Worm (Caenorhabditis elegans) whole organism, L4 larva: ENCODE results near the gene gcy-3.

Source experiments
- F26F4.8 ChIP-seq: fragments of 200-800 bp; sonication (Bioruptor generic); conservative IDR thresholded peaks from 2 replicates; pipeline ENCODE4 v1.3.6; 2022; ENCODE audit warnings: missing genetic modification characterization, missing compliant biosample characterization
- F37D6.2 ChIP-seq: sonication (generic microtip); optimal IDR thresholded peaks from 2 replicates; lab custom pipeline; 2016; ENCODE audit warnings: mild to moderate bottlenecking, missing genetic modification characterization, missing compliant biosample characterization
- T20F7.1 ChIP-seq: fragments of 200-800 bp; sonication (Bioruptor generic); optimal IDR thresholded peaks from 2 replicates; lab custom pipeline; 2018; ENCODE audit warnings: mild to moderate bottlenecking, missing genetic modification characterization, missing compliant biosample characterization
- Y105C5A.15 ChIP-seq: fragments of 200-800 bp; sonication (Bioruptor generic); IDR thresholded peaks from 2 replicates; pipeline ENCODE4 v1.3.6; 2022; ENCODE audit warnings: missing genetic modification characterization, missing compliant biosample characterization
- Y48G9A.11 ChIP-seq: fragments of 200-800 bp; sonication (Bioruptor generic); IDR thresholded peaks from 2 replicates; pipeline ENCODE4 v1.3.6; 2022; ENCODE audit warnings: missing genetic modification reagents, missing genetic modification characterization, missing compliant biosample characterization
- Y5F2A.4 ChIP-seq: fragments of 200-800 bp; sonication (Bioruptor generic); optimal IDR thresholded peaks from 2 replicates; lab custom pipeline; 2018; ENCODE audit warnings: mild to moderate bottlenecking, missing genetic modification characterization, missing compliant biosample characterization
- Y75B8A.6 ChIP-seq: fragments of 200-800 bp; sonication (Bioruptor generic); IDR thresholded peaks from 2 replicates; pipeline ENCODE4 v1.3.6; 2022; ENCODE audit warnings: missing genetic modification reagents, missing genetic modification characterization, missing compliant biosample characterization
- aha-1 ChIP-seq: fragments of 150-350 bp; peaks from one replicate; lab custom pipeline; 2014; ENCODE audit warnings: missing biosample characterization, missing genetic modification characterization
- ama-1 ChIP-seq: fragments of 150-350 bp; optimal IDR thresholded peaks from 2 replicates; lab custom pipeline; 2014; ENCODE audit warnings: inconsistent platforms, mixed read lengths
- arid-1 ChIP-seq: fragments of 200-800 bp; sonication (Bioruptor generic); conservative IDR thresholded peaks from 2 replicates; pipeline ENCODE4 v1.3.6; 2022; ENCODE audit warnings: missing genetic modification reagents, missing genetic modification characterization, missing compliant biosample characterization
- attf-4 ChIP-seq: sonication (generic microtip); optimal IDR thresholded peaks from 3 replicates; lab custom pipeline; 2017; ENCODE audit warnings: missing biosample characterization, missing genetic modification characterization
- ceh-32 ChIP-seq: sonication (generic microtip); optimal IDR thresholded peaks from 2 replicates; lab custom pipeline; 2016; ENCODE audit warnings: mild to moderate bottlenecking, missing genetic modification characterization, missing compliant biosample characterization; ENCODE audit not compliant: poor library complexity
- ceh-82 ChIP-seq: sonication (generic microtip); optimal IDR thresholded peaks from 2 replicates; lab custom pipeline; 2017; ENCODE audit warnings: missing biosample characterization, missing genetic modification characterization
- cey-2 ChIP-seq: sonication (generic microtip); optimal IDR thresholded peaks from 3 replicates; lab custom pipeline; 2017; ENCODE audit warnings: missing genetic modification characterization, mild to moderate bottlenecking, missing compliant biosample characterization, antibody characterized with exemption, borderline replicate concordance; ENCODE audit not compliant: insufficient read depth
- ctbp-1 ChIP-seq: fragments of 200-800 bp; sonication (Bioruptor generic); IDR thresholded peaks from 2 replicates; pipeline ENCODE4 v1.3.6; 2022; ENCODE audit warnings: missing genetic modification reagents, missing genetic modification characterization, missing compliant biosample characterization
- daf-12 ChIP-seq: fragments of 150-350 bp; optimal IDR thresholded peaks from 2 replicates; lab custom pipeline; 2014; ENCODE audit warnings: missing biosample characterization, missing genetic modification reagents, missing genetic modification characterization
- daf-8 ChIP-seq: fragments of 200-800 bp; sonication (Bioruptor generic); IDR thresholded peaks from 2 replicates; pipeline ENCODE4 v1.3.6; 2022; ENCODE audit warnings: missing genetic modification characterization, missing compliant biosample characterization
- dmd-8 ChIP-seq: fragments of 200-800 bp; sonication (Bioruptor generic); IDR thresholded peaks from 2 replicates; pipeline ENCODE4 v1.3.6; 2022; ENCODE audit warnings: missing genetic modification characterization, missing compliant biosample characterization
- dmd-9 ChIP-seq: fragments of 200-800 bp; sonication (Bioruptor generic); IDR thresholded peaks from 2 replicates; pipeline ENCODE4 v1.3.6; 2022; ENCODE audit warnings: missing genetic modification reagents, missing genetic modification characterization, missing compliant biosample characterization
- dpl-1 ChIP-seq: fragments of 150-350 bp; optimal IDR thresholded peaks from 2 replicates; lab custom pipeline; 2014; ENCODE audit warnings: missing biosample characterization, missing genetic modification reagents, missing genetic modification characterization
- dve-1 ChIP-seq: sonication (generic microtip); optimal IDR thresholded peaks from 2 replicates; lab custom pipeline; 2017; ENCODE audit warnings: antibody characterized with exemption, mild to moderate bottlenecking, missing genetic modification characterization, missing compliant biosample characterization; ENCODE audit not compliant: insufficient read depth
- fkh-10 ChIP-seq: fragments of 150-350 bp; optimal IDR thresholded peaks from 2 replicates; lab custom pipeline; 2014; ENCODE audit warnings: missing biosample characterization, missing genetic modification reagents, missing genetic modification characterization
- fos-1 ChIP-seq: fragments of 150-350 bp; optimal IDR thresholded peaks from 2 replicates; lab custom pipeline; 2014; ENCODE audit warnings: missing biosample characterization, missing genetic modification characterization
- gei-8 ChIP-seq: fragments of 200-800 bp; sonication (Bioruptor generic); optimal IDR thresholded peaks from 2 replicates; lab custom pipeline; 2018; ENCODE audit warnings: mild to moderate bottlenecking, missing genetic modification characterization, missing compliant biosample characterization
- hlh-30 ChIP-seq: sonication (generic microtip); optimal IDR thresholded peaks from 2 replicates; lab custom pipeline; 2017; ENCODE audit warnings: antibody characterized with exemption, mild to moderate bottlenecking, missing genetic modification characterization, missing compliant biosample characterization; ENCODE audit not compliant: insufficient read depth
- hmg-1.1 ChIP-seq: fragments of 200-800 bp; sonication (Bioruptor generic); IDR thresholded peaks from 2 replicates; pipeline ENCODE4 v1.3.6; 2022; ENCODE audit warnings: missing genetic modification reagents, missing genetic modification characterization, missing compliant biosample characterization
- jun-1 ChIP-seq: fragments of 150-350 bp; optimal IDR thresholded peaks from 2 replicates; lab custom pipeline; 2014; ENCODE audit warnings: missing biosample characterization, missing genetic modification reagents, missing genetic modification characterization
- lin-15B ChIP-seq: fragments of 150-350 bp; sonication (generic microtip); optimal IDR thresholded peaks from 3 replicates; lab custom pipeline; 2014; ENCODE audit warnings: missing biosample characterization, missing genetic modification characterization
- lin-29 ChIP-seq: fragments of 200-800 bp; sonication (Bioruptor generic); IDR thresholded peaks from 2 replicates; pipeline ENCODE4 v1.3.6; 2022; ENCODE audit warnings: missing genetic modification reagents, missing genetic modification characterization, missing compliant biosample characterization
- lir-3 ChIP-seq: sonication (generic microtip); optimal IDR thresholded peaks from 2 replicates; lab custom pipeline; 2016; ENCODE audit warnings: mild to moderate bottlenecking, missing genetic modification characterization, missing compliant biosample characterization
- madf-9 ChIP-seq: fragments of 200-800 bp; sonication (Bioruptor generic); conservative IDR thresholded peaks from 2 replicates; pipeline ENCODE4 v1.3.6; 2022; ENCODE audit warnings: missing genetic modification reagents, missing genetic modification characterization, missing compliant biosample characterization
- mdl-1 ChIP-seq, 2 experiments: fragments of 150-350 bp in 1 of 2; sonication (generic microtip) in 1 of 2; optimal IDR thresholded peaks; 2 replicates each; lab custom pipeline; 2014 to 2017; ENCODE audit warnings: missing biosample characterization in 2 of 2, missing genetic modification characterization in 2 of 2
- mxl-3 ChIP-seq: fragments of 200-800 bp; sonication (Bioruptor generic); optimal IDR thresholded peaks from 2 replicates; lab custom pipeline; 2018; ENCODE audit warnings: mild to moderate bottlenecking, missing genetic modification characterization, missing compliant biosample characterization
- nhr-10 ChIP-seq: fragments of 150-350 bp; optimal IDR thresholded peaks from 2 replicates; lab custom pipeline; 2014; ENCODE audit warnings: missing biosample characterization, missing genetic modification characterization
- nhr-102 ChIP-seq: sonication (generic microtip); optimal IDR thresholded peaks from 2 replicates; lab custom pipeline; 2016; ENCODE audit warnings: mild to moderate bottlenecking, missing genetic modification characterization, moderate library complexity, missing compliant biosample characterization
- nhr-237 ChIP-seq: sonication (generic microtip); optimal IDR thresholded peaks from 2 replicates; lab custom pipeline; 2017; ENCODE audit warnings: missing biosample characterization, missing genetic modification characterization
- nhr-28 ChIP-seq: fragments of 150-350 bp; optimal IDR thresholded peaks from 2 replicates; lab custom pipeline; 2014; ENCODE audit warnings: missing biosample characterization, missing genetic modification characterization
- nhr-41 ChIP-seq: fragments of 200-800 bp; sonication (Bioruptor generic); IDR thresholded peaks from 2 replicates; pipeline ENCODE4 v1.3.6; 2022; ENCODE audit warnings: missing genetic modification reagents, missing genetic modification characterization, missing compliant biosample characterization
- nhr-6 ChIP-seq: fragments of 150-350 bp; optimal IDR thresholded peaks from 2 replicates; lab custom pipeline; 2014; ENCODE audit warnings: missing biosample characterization, missing genetic modification characterization
- nhr-76 ChIP-seq: fragments of 150-350 bp; optimal IDR thresholded peaks from 2 replicates; lab custom pipeline; 2014; ENCODE audit warnings: missing biosample characterization, missing genetic modification characterization
- nhr-77 ChIP-seq: fragments of 150-350 bp; optimal IDR thresholded peaks from 2 replicates; lab custom pipeline; 2014; ENCODE audit warnings: missing biosample characterization, missing genetic modification characterization
- pha-4 ChIP-seq, 2 experiments: fragments of 150-350 bp in 1 of 2; fragments of 200-800 bp in 1 of 2; sonication (Bioruptor generic) in 1 of 2; IDR thresholded peaks in 1 of 2; optimal IDR thresholded peaks in 1 of 2; 2 replicates each; pipeline versions ENCODE4 v1.3.6 to Lab custom; 2014 to 2022; ENCODE audit warnings: missing genetic modification characterization in 2 of 2, missing genetic modification reagents in 2 of 2, missing biosample characterization in 1 of 2, missing compliant biosample characterization in 1 of 2
- saeg-2 ChIP-seq: fragments of 200-800 bp; sonication (Bioruptor generic); IDR thresholded peaks from 2 replicates; pipeline ENCODE4 v1.3.6; 2022; ENCODE audit warnings: missing genetic modification reagents, missing genetic modification characterization, missing compliant biosample characterization
- skn-1 ChIP-seq: fragments of 150-350 bp; optimal IDR thresholded peaks from 2 replicates; lab custom pipeline; 2014; ENCODE audit warnings: missing biosample characterization, missing genetic modification characterization
- spr-1 ChIP-seq: sonication (generic microtip); optimal IDR thresholded peaks from 2 replicates; lab custom pipeline; 2016; ENCODE audit warnings: mild to moderate bottlenecking, missing genetic modification characterization, missing compliant biosample characterization
- spr-3 ChIP-seq: fragments of 200-800 bp; sonication (Bioruptor generic); optimal IDR thresholded peaks from 2 replicates; lab custom pipeline; 2018; ENCODE audit warnings: mild to moderate bottlenecking, missing genetic modification characterization, missing compliant biosample characterization
- tag-97 ChIP-seq: fragments of 200-800 bp; sonication (Bioruptor generic); IDR thresholded peaks from 2 replicates; pipeline ENCODE4 v1.3.6; 2022; ENCODE audit warnings: missing genetic modification characterization, missing compliant biosample characterization
- unc-39 ChIP-seq: sonication (generic microtip); optimal IDR thresholded peaks from 2 replicates; lab custom pipeline; 2017; ENCODE audit warnings: missing biosample characterization, missing genetic modification characterization
- unc-62 ChIP-seq, 3 experiments: fragments of 150-350 bp in 1 of 3; sonication (generic microtip); optimal IDR thresholded peaks in 2 of 3; peaks in 1 of 3; 1 replicate in 1 of 3; 2 replicates in 2 of 3; lab custom pipeline; 2014 to 2017; ENCODE audit warnings: missing biosample characterization in 3 of 3, missing genetic modification characterization in 3 of 3, missing genetic modification reagents in 3 of 3, missing genotype in 1 of 3
- ztf-7 ChIP-seq: fragments of 150-350 bp; optimal IDR thresholded peaks from 2 replicates; lab custom pipeline; 2014; ENCODE audit warnings: missing biosample characterization, missing genetic modification characterization

gcy-3 gene

DNA sequence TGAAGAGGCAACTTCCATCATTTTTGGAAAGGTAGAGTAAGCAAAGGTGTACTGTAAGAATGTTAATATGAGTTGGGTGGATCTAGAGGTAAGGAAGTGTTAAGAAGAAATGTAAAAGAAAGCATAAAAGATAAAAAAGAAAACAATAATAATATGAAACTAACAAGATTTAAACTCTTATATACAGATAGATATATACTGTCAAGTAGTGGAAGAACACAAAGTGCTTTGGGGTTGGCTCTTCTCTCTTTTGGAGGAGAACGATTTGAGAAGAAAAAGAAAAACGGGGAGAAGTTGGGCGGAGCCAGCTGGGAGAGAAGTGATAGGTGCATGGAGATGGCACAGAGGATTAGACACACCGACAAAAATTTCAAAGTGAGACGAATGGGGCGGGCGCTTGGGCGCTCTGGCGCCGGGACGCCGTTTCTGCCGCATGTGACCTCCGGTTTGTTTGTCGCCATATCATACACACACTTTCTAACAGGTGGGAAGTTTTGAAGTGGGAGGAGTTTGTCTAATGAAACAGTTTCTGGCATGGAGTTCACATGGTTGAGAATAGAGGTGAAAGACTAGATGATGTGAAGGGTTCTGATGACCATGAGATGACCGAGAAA lies 19.6 kb downstream of the gcy-3 start, which contains the start of gene T19H5.4 (continued):
- no peak for TF ChIP-seq nhr-102 (tag; lab: Kevin White, UChicago)
- no peak for TF ChIP-seq spr-3 (GFP tag; lab: Kevin White, UChicago)
- no peak for TF ChIP-seq daf-12 (tag; lab: Kevin White, UChicago)
- peak; percentile 78 for TF ChIP-seq nhr-28 (tag; lab: Kevin White, UChicago)
- no peak for TF ChIP-seq attf-4 (tag; lab: Kevin White, UChicago)
- TF ChIP-seq nhr-237: no peak
- TF ChIP-seq Y75B8A.6 (GFP tag; lab: Robert Waterston, UW): peak; percentile 53; the same call in 1 of the 2 replicates
- TF ChIP-seq madf-9 (GFP tag; lab: Robert Waterston, UW): peak; percentile 38; the same call in 1 of the 2 replicates
- peak; percentile 42 for TF ChIP-seq gei-8 (GFP tag; lab: Kevin White, UChicago)
- TF ChIP-seq lir-3 (tag; lab: Kevin White, UChicago): no peak
- TF ChIP-seq Y48G9A.11 (GFP tag; lab: Robert Waterston, UW): no peak
- TF ChIP-seq F26F4.8 (GFP tag; lab: Robert Waterston, UW): no peak
- no peak for TF ChIP-seq T20F7.1
- no peak for TF ChIP-seq lin-15B (tag; lab: Kevin White, UChicago)
- peak in 1 of 2 experiments; percentile 78 for TF ChIP-seq mdl-1 (tag; optimal IDR thresholded peaks at IDR 0.05; lab: Kevin White, UChicago)
- TF ChIP-seq saeg-2 (GFP tag; lab: Robert Waterston, UW): 0 out of 2 replicates have a peak, but pooled peaks have one; percentile 32
- TF ChIP-seq spr-1 (tag; lab: Kevin White, UChicago): no peak
- TF ChIP-seq unc-62 (GFP tag; optimal IDR thresholded peaks at IDR 0.05 in 1 of 2; lab: Kevin White, UChicago): peak in 1 of 2 experiments; percentile 74
- no peak for TF ChIP-seq unc-62 (tag; optimal IDR thresholded peaks at IDR 0.05; lab: Kevin White, UChicago)
- peak; percentile 96 for TF ChIP-seq mxl-3 (GFP tag; lab: Kevin White, UChicago)
- TF ChIP-seq Y5F2A.4: no peak
- TF ChIP-seq nhr-6: no peak
- peak; percentile 12 for TF ChIP-seq nhr-77 (tag; lab: Kevin White, UChicago)
- peak; percentile 79 for TF ChIP-seq aha-1 (tag; lab: Kevin White, UChicago)
- TF ChIP-seq daf-8 (GFP tag; lab: Robert Waterston, UW): no peak
- TF ChIP-seq fkh-10 (GFP tag; lab: Kevin White, UChicago): no peak
- TF ChIP-seq pha-4 (GFP tag; IDR thresholded peaks at IDR 0.05; lab: Robert Waterston, UW): 0 out of 2 replicates have a peak, but pooled peaks have one; percentile 50
- no peak for TF ChIP-seq pha-4 (tag; optimal IDR thresholded peaks at IDR 0.05; lab: Kevin White, UChicago)
- peak; percentile 75; the same call in 1 of the 2 replicates for TF ChIP-seq hmg-1.1 (GFP tag; lab: Robert Waterston, UW)
- TF ChIP-seq nhr-41 (GFP tag; lab: Robert Waterston, UW): no peak
- TF ChIP-seq dpl-1: no peak
- no peak for TF ChIP-seq arid-1 (GFP tag; lab: Robert Waterston, UW)
- no peak for TF ChIP-seq nhr-10
- TF ChIP-seq tag-97 (GFP tag; lab: Robert Waterston, UW): no peak
- TF ChIP-seq skn-1 (tag; lab: Kevin White, UChicago): no peak
- TF ChIP-seq dve-1 (tag; lab: Kevin White, UChicago): peak; percentile 79
- TF ChIP-seq lin-29 (GFP tag; lab: Robert Waterston, UW): no peak
- no peak for TF ChIP-seq unc-39 (tag; lab: Kevin White, UChicago)
- no peak for TF ChIP-seq F37D6.2 (tag; lab: Kevin White, UChicago)
- TF ChIP-seq hlh-30 (tag; lab: Kevin White, UChicago): peak; percentile 92
- TF ChIP-seq nhr-76: no peak
- no peak for TF ChIP-seq dmd-9 (GFP tag; lab: Robert Waterston, UW)
- no peak for TF ChIP-seq dmd-8 (GFP tag; lab: Robert Waterston, UW)
- peak; percentile 52; the same call in 1 of the 2 replicates for TF ChIP-seq ctbp-1 (GFP tag; lab: Robert Waterston, UW)
- no peak for TF ChIP-seq jun-1 (tag; lab: Kevin White, UChicago)
- TF ChIP-seq cey-2 (tag; lab: Kevin White, UChicago): no peak
- no peak for TF ChIP-seq fos-1 (tag; lab: Kevin White, UChicago)
- TF ChIP-seq Y105C5A.15 (GFP tag; lab: Robert Waterston, UW): no peak
- TF ChIP-seq ztf-7 (tag; lab: Kevin White, UChicago): no peak
- TF ChIP-seq ceh-82 (tag; lab: Kevin White, UChicago): no peak
- TF ChIP-seq ceh-32 (tag; lab: Kevin White, UChicago): no peak
- TF ChIP-seq ama-1: no peak
